Worm (Caenorhabditis elegans) whole organism, young adult: ENCODE results near the gene C18A11.1.

Source experiments
- B0336.3 ChIP-seq: fragments of 200-800 bp; sonication (Bioruptor generic); IDR thresholded peaks from 2 replicates; pipeline ENCODE4 v1.3.6; 2022; ENCODE audit warnings: missing genetic modification characterization, missing compliant biosample characterization
- C17E4.6 ChIP-seq: fragments of 200-800 bp; sonication (Bioruptor generic); IDR thresholded peaks from 2 replicates; pipeline ENCODE4 v1.3.6; 2022; ENCODE audit warnings: missing genetic modification reagents, missing genetic modification characterization, missing compliant biosample characterization
- F10E7.11 ChIP-seq: sonication (generic microtip); optimal IDR thresholded peaks from 2 replicates; lab custom pipeline; 2017; ENCODE audit warnings: mild to moderate bottlenecking, missing genetic modification characterization, moderate library complexity, missing compliant biosample characterization
- F22D6.2 ChIP-seq: sonication (generic microtip); optimal IDR thresholded peaks from 2 replicates; lab custom pipeline; 2016; ENCODE audit warnings: mild to moderate bottlenecking, missing genetic modification characterization, missing compliant biosample characterization
- F37B4.10 ChIP-seq: fragments of 200-800 bp; sonication (Bioruptor generic); IDR thresholded peaks from 2 replicates; pipeline ENCODE4 v1.3.6; 2022; ENCODE audit warnings: missing genetic modification characterization, missing compliant biosample characterization
- F39B2.1 ChIP-seq: fragments of 200-800 bp; sonication (Bioruptor generic); IDR thresholded peaks from 2 replicates; pipeline ENCODE4 v1.3.6; 2022; ENCODE audit warnings: missing genetic modification reagents, missing genetic modification characterization, missing compliant biosample characterization
- K12H6.12 ChIP-seq: fragments of 200-800 bp; sonication (Bioruptor generic); optimal IDR thresholded peaks from 2 replicates; lab custom pipeline; 2018; ENCODE audit warnings: mild to moderate bottlenecking, missing genetic modification characterization, missing compliant biosample characterization
- T26A5.8 ChIP-seq: sonication (generic microtip); optimal IDR thresholded peaks from 2 replicates; lab custom pipeline; 2016; ENCODE audit warnings: missing genetic modification characterization, missing compliant biosample characterization
- akir-1 ChIP-seq: fragments of 200-800 bp; sonication (Bioruptor generic); optimal IDR thresholded peaks from 2 replicates; lab custom pipeline; 2018; ENCODE audit warnings: mild to moderate bottlenecking, missing genetic modification characterization, moderate library complexity, missing compliant biosample characterization
- atf-7 ChIP-seq: sonication (generic microtip); optimal IDR thresholded peaks from 2 replicates; lab custom pipeline; 2017; ENCODE audit warnings: mild to moderate bottlenecking, missing genetic modification characterization, missing compliant biosample characterization
- athp-1 ChIP-seq: sonication (generic microtip); optimal IDR thresholded peaks from 2 replicates; lab custom pipeline; 2017; ENCODE audit warnings: mild to moderate bottlenecking, missing genetic modification characterization, missing compliant biosample characterization
- attf-5 ChIP-seq: fragments of 200-800 bp; sonication (Bioruptor generic); optimal IDR thresholded peaks from 2 replicates; lab custom pipeline; 2018; ENCODE audit warnings: mild to moderate bottlenecking, missing genetic modification characterization, missing compliant biosample characterization
- cebp-1 ChIP-seq, 2 experiments: fragments of 200-800 bp in 1 of 2; sonication (Bioruptor generic) in 1 of 2; sonication (generic microtip) in 1 of 2; IDR thresholded peaks in 1 of 2; optimal IDR thresholded peaks in 1 of 2; 2 replicates each; pipeline versions ENCODE4 v1.3.6 to Lab custom; 2017 to 2022; ENCODE audit warnings: missing compliant biosample characterization in 2 of 2, missing genetic modification characterization in 2 of 2, mild to moderate bottlenecking in 1 of 2, missing genetic modification reagents in 1 of 2, moderate library complexity in 1 of 2
- ceh-100 ChIP-seq: fragments of 200-800 bp; sonication (Bioruptor generic); IDR thresholded peaks from 2 replicates; pipeline ENCODE4 v1.3.6; 2022; ENCODE audit warnings: missing genetic modification reagents, missing genetic modification characterization, missing compliant biosample characterization
- ceh-27 ChIP-seq: fragments of 200-800 bp; sonication (Bioruptor generic); optimal IDR thresholded peaks from 2 replicates; lab custom pipeline; 2018; ENCODE audit warnings: mild to moderate bottlenecking, missing genetic modification characterization, moderate library complexity, missing compliant biosample characterization
- ceh-40 ChIP-seq: fragments of 200-800 bp; sonication (Bioruptor generic); IDR thresholded peaks from 2 replicates; pipeline ENCODE4 v1.3.6; 2022; ENCODE audit warnings: missing genetic modification characterization, missing compliant biosample characterization
- ceh-79 ChIP-seq: sonication (generic microtip); optimal IDR thresholded peaks from 2 replicates; lab custom pipeline; 2017; ENCODE audit warnings: mild to moderate bottlenecking, missing genetic modification characterization, missing compliant biosample characterization
- dox-1 ChIP-seq: fragments of 200-800 bp; sonication (Bioruptor generic); IDR thresholded peaks from 2 replicates; pipeline ENCODE4 v1.3.6; 2022; ENCODE audit warnings: missing genetic modification reagents, missing genetic modification characterization, missing compliant biosample characterization
- ets-4 ChIP-seq: fragments of 200-800 bp; sonication (Bioruptor generic); optimal IDR thresholded peaks from 2 replicates; lab custom pipeline; 2018; ENCODE audit warnings: mild to moderate bottlenecking, missing genetic modification characterization, missing compliant biosample characterization
- gei-17 ChIP-seq: fragments of 200-800 bp; sonication (Bioruptor generic); optimal IDR thresholded peaks from 2 replicates; lab custom pipeline; 2018; ENCODE audit warnings: mild to moderate bottlenecking, missing genetic modification characterization, missing compliant biosample characterization
- him-1 ChIP-seq: sonication (generic microtip); optimal IDR thresholded peaks from 2 replicates; lab custom pipeline; 2016; ENCODE audit warnings: missing genotype, missing genetic modification reagents, missing genetic modification characterization, missing compliant biosample characterization
- hmg-1.2 ChIP-seq: fragments of 200-800 bp; sonication (Bioruptor generic); IDR thresholded peaks from 2 replicates; pipeline ENCODE4 v1.3.6; 2022; ENCODE audit warnings: missing genetic modification reagents, missing genetic modification characterization, missing compliant biosample characterization
- hsf-1 ChIP-seq: fragments of 200-800 bp; sonication (Bioruptor generic); IDR thresholded peaks from 2 replicates; pipeline ENCODE4 v1.3.6; 2022; ENCODE audit warnings: missing genetic modification reagents, missing genetic modification characterization, missing compliant biosample characterization
- lag-1 ChIP-seq: fragments of 200-800 bp; sonication (Bioruptor generic); IDR thresholded peaks from 2 replicates; pipeline ENCODE4 v1.3.6; 2022; ENCODE audit warnings: missing genetic modification reagents, missing genetic modification characterization, missing compliant biosample characterization
- lin-40 ChIP-seq: sonication (generic microtip); optimal IDR thresholded peaks from 2 replicates; lab custom pipeline; 2016; ENCODE audit warnings: missing genetic modification characterization, mild to moderate bottlenecking, missing compliant biosample characterization, missing genotype, missing genetic modification reagents
- lin-54 ChIP-seq: fragments of 200-800 bp; sonication (Bioruptor generic); optimal IDR thresholded peaks from 2 replicates; lab custom pipeline; 2018; ENCODE audit warnings: mild to moderate bottlenecking, missing genetic modification characterization, missing compliant biosample characterization
- madf-10 ChIP-seq: sonication (generic microtip); optimal IDR thresholded peaks from 2 replicates; lab custom pipeline; 2016; ENCODE audit warnings: mild to moderate bottlenecking, missing genetic modification characterization, missing compliant biosample characterization
- madf-3 ChIP-seq: fragments of 200-800 bp; sonication (Bioruptor generic); IDR thresholded peaks from 2 replicates; pipeline ENCODE4 v1.3.6; 2022; ENCODE audit warnings: missing genetic modification reagents, missing genetic modification characterization, missing compliant biosample characterization
- madf-6 ChIP-seq: fragments of 200-800 bp; sonication (Bioruptor generic); IDR thresholded peaks from 2 replicates; pipeline ENCODE4 v1.3.6; 2022; ENCODE audit warnings: missing genetic modification reagents, missing genetic modification characterization, missing compliant biosample characterization
- nfyb-1 ChIP-seq: fragments of 200-800 bp; sonication (Bioruptor generic); IDR thresholded peaks from 2 replicates; pipeline ENCODE4 v1.3.6; 2022; ENCODE audit warnings: missing genetic modification reagents, missing genetic modification characterization, missing compliant biosample characterization
- nhr-179 ChIP-seq: sonication (generic microtip); optimal IDR thresholded peaks from 2 replicates; lab custom pipeline; 2016; ENCODE audit warnings: mild to moderate bottlenecking, missing genetic modification characterization, missing compliant biosample characterization
- nhr-80 ChIP-seq: sonication (generic microtip); optimal IDR thresholded peaks from 2 replicates; lab custom pipeline; 2016; ENCODE audit warnings: missing genetic modification characterization, missing compliant biosample characterization
- pbrm-1 ChIP-seq: fragments of 200-800 bp; sonication (Bioruptor generic); IDR thresholded peaks from 2 replicates; pipeline ENCODE4 v1.3.6; 2022; ENCODE audit warnings: missing genetic modification reagents, missing genetic modification characterization, missing compliant biosample characterization
- pha-4 ChIP-seq: fragments of 150-350 bp; sonication (generic microtip); optimal IDR thresholded peaks from 2 replicates; lab custom pipeline; 2014; ENCODE audit warnings: missing biosample characterization, missing genetic modification reagents, missing genetic modification characterization
- rcor-1 ChIP-seq: fragments of 200-800 bp; sonication (Bioruptor generic); IDR thresholded peaks from 2 replicates; pipeline ENCODE4 v1.3.6; 2022; ENCODE audit warnings: missing genetic modification reagents, missing genetic modification characterization, missing compliant biosample characterization
- rec-8 ChIP-seq, 2 experiments: sonication (generic microtip); optimal IDR thresholded peaks; 2 replicates each; lab custom pipeline; 2016; ENCODE audit warnings: mild to moderate bottlenecking in 2 of 2, missing genetic modification characterization in 2 of 2, missing genetic modification reagents in 2 of 2, missing genotype in 2 of 2, missing biosample characterization in 1 of 2, missing compliant biosample characterization in 1 of 2, moderate library complexity in 1 of 2
- rpc-1 ChIP-seq, 2 experiments: fragments of 150-350 bp in 1 of 2; sonication (generic microtip) in 1 of 2; optimal IDR thresholded peaks; 2 replicates each; lab custom pipeline; 2014 to 2018; ENCODE audit warnings: missing biosample characterization in 1 of 2, missing genetic modification characterization in 1 of 2, missing genetic modification reagents in 1 of 2, missing genotype in 1 of 2
- somi-1 ChIP-seq: fragments of 200-800 bp; sonication (Bioruptor generic); optimal IDR thresholded peaks from 2 replicates; lab custom pipeline; 2018; ENCODE audit warnings: mild to moderate bottlenecking, missing genetic modification characterization, missing compliant biosample characterization
- tbp1 ChIP-seq: fragments of 200-800 bp; sonication (Bioruptor generic); optimal IDR thresholded peaks from 2 replicates; lab custom pipeline; 2018; ENCODE audit warnings: mild to moderate bottlenecking, missing genetic modification characterization, missing compliant biosample characterization
- tbx-9 ChIP-seq: sonication (generic microtip); optimal IDR thresholded peaks from 2 replicates; lab custom pipeline; 2016; ENCODE audit warnings: borderline replicate concordance, missing genetic modification characterization, inconsistent platforms, missing compliant biosample characterization
- unc-130 ChIP-seq: sonication (generic microtip); optimal IDR thresholded peaks from 2 replicates; lab custom pipeline; 2016; ENCODE audit warnings: missing genetic modification reagents, missing genetic modification characterization, missing compliant biosample characterization
- xnd-1 ChIP-seq: sonication (generic microtip); optimal IDR thresholded peaks from 2 replicates; lab custom pipeline; 2016; ENCODE audit warnings: missing genotype, missing genetic modification reagents, missing genetic modification characterization, missing compliant biosample characterization
- zfh-2 ChIP-seq: fragments of 200-800 bp; sonication (Bioruptor generic); conservative IDR thresholded peaks from 2 replicates; pipeline ENCODE4 v1.3.6; 2022; ENCODE audit warnings: missing genetic modification reagents, missing genetic modification characterization, missing compliant biosample characterization
- ztf-18 ChIP-seq: sonication (generic microtip); optimal IDR thresholded peaks from 2 replicates; lab custom pipeline; 2016; ENCODE audit warnings: missing genotype, mild to moderate bottlenecking, missing genetic modification characterization, missing compliant biosample characterization
- ztf-25 ChIP-seq: fragments of 200-800 bp; sonication (Bioruptor generic); IDR thresholded peaks from 2 replicates; pipeline ENCODE4 v1.3.6; 2022; ENCODE audit warnings: missing genetic modification reagents, missing genetic modification characterization, missing compliant biosample characterization
- ztf-26 ChIP-seq: sonication (generic microtip); optimal IDR thresholded peaks from 2 replicates; lab custom pipeline; 2017; ENCODE audit warnings: missing genetic modification characterization, missing compliant biosample characterization
- ztf-3 ChIP-seq: fragments of 200-800 bp; sonication (Bioruptor generic); optimal IDR thresholded peaks from 2 replicates; lab custom pipeline; 2018; ENCODE audit warnings: mild to moderate bottlenecking, missing genetic modification characterization, missing compliant biosample characterization

The C18A11.1 gene

ce11 chrX:8026709-8027108 lies 42.4 kb upstream of the C18A11.1 start (continued):
- no peak for TF ChIP-seq gei-17
- no peak for TF ChIP-seq akir-1 (GFP tag; lab: Kevin White, UChicago)
- TF ChIP-seq nfyb-1 (GFP tag; lab: Robert Waterston, UW), result peak; percentile 49; the same call in 1 of the 2 replicates
- no peak for TF ChIP-seq F10E7.11 (tag; lab: Kevin White, UChicago)
- TF ChIP-seq rec-8 (tag; optimal IDR thresholded peaks at IDR 0.05; lab: Kevin White, UChicago), result no peak
- TF ChIP-seq him-1 (tag; lab: Kevin White, UChicago), result no peak
- TF ChIP-seq rpc-1 (optimal IDR thresholded peaks at IDR 0.05; lab: Kevin White, UChicago), result no peak
- no peak for TF ChIP-seq rpc-1 (tag; optimal IDR thresholded peaks at IDR 0.05; lab: Kevin White, UChicago)

- no peak for TF ChIP-seq C17E4.6 (GFP tag; lab: Robert Waterston, UW)
- no peak for TF ChIP-seq F37B4.10
- TF ChIP-seq atf-7 (tag; lab: Kevin White, UChicago), result no peak
- TF ChIP-seq gei-17, result no peak
- TF ChIP-seq T26A5.8 (tag; lab: Kevin White, UChicago), result no peak
- no peak for TF ChIP-seq nhr-179
- TF ChIP-seq F39B2.1 (GFP tag; lab: Robert Waterston, UW), result no peak
- TF ChIP-seq ceh-100, result no peak
- no peak for TF ChIP-seq tbx-9 (tag; lab: Kevin White, UChicago)
- no peak for TF ChIP-seq pbrm-1 (GFP tag; lab: Robert Waterston, UW)
- TF ChIP-seq madf-10 (tag; lab: Kevin White, UChicago), result no peak
- no peak for TF ChIP-seq pha-4
- no peak for TF ChIP-seq lin-54 (GFP tag; lab: Kevin White, UChicago)
- TF ChIP-seq ztf-25, result no peak
- TF ChIP-seq hsf-1 (GFP tag; lab: Robert Waterston, UW), result no peak
- no peak for TF ChIP-seq ztf-26 (tag; lab: Kevin White, UChicago)
- no peak for TF ChIP-seq madf-3 (GFP tag; lab: Robert Waterston, UW)
- no peak for TF ChIP-seq ceh-40 (GFP tag; lab: Robert Waterston, UW)
- TF ChIP-seq ets-4, result no peak
- TF ChIP-seq ceh-79, result no peak
Observed at ce11 chrX:8027509-8027908, 41.6 kb upstream of the C18A11.1 start.

ce11 chrX:8029080-8029479 lies 40.0 kb upstream of the C18A11.1 start, which contains the start of gene C34D10.1:
Gene C34D10.1, plus strand, starts transcription at chrX:8029479.
- peak; percentile 63 for TF ChIP-seq zfh-2 (GFP tag; lab: Robert Waterston, UW)
- TF ChIP-seq lin-40 (tag; lab: Kevin White, UChicago), result peak; percentile 62
- peak; percentile 20 for TF ChIP-seq somi-1 (GFP tag; lab: Kevin White, UChicago)
- TF ChIP-seq ztf-3 (GFP tag; lab: Kevin White, UChicago), result no peak
- no peak for TF ChIP-seq lag-1
- TF ChIP-seq tbp1 (GFP tag; lab: Kevin White, UChicago), result peak; percentile 37
- no peak for TF ChIP-seq nfyb-1 (GFP tag; lab: Robert Waterston, UW)
- peak; percentile 43 for TF ChIP-seq hmg-1.2 (GFP tag; lab: Robert Waterston, UW)
- TF ChIP-seq B0336.3, result peak; percentile 48; the same call in 1 of the 2 replicates
- TF ChIP-seq K12H6.12 (tag; lab: Kevin White, UChicago), result peak; percentile 67
- TF ChIP-seq unc-130 (GFP tag; lab: Kevin White, UChicago), result no peak
- peak; percentile 56 for TF ChIP-seq ceh-27 (GFP tag; lab: Kevin White, UChicago)
- TF ChIP-seq cebp-1 (GFP tag; IDR thresholded peaks at IDR 0.05; lab: Robert Waterston, UW), result peak; percentile 38; the same call in 1 of the 2 replicates
- peak; percentile 65 for TF ChIP-seq cebp-1 (tag; optimal IDR thresholded peaks at IDR 0.05; lab: Kevin White, UChicago)
- TF ChIP-seq gei-17, result peak; percentile 24
- peak; percentile 57 for TF ChIP-seq dox-1 (GFP tag; lab: Robert Waterston, UW)
- TF ChIP-seq rcor-1 (GFP tag; lab: Robert Waterston, UW), result peak; percentile 55
- TF ChIP-seq xnd-1 (tag; lab: Kevin White, UChicago), result no peak
- peak; percentile 40 for TF ChIP-seq nhr-80 (tag; lab: Kevin White, UChicago)
- peak; percentile 58 for TF ChIP-seq ztf-26 (tag; lab: Kevin White, UChicago)
- TF ChIP-seq pha-4, result peak; percentile 4
- TF ChIP-seq madf-6, result 0 out of 2 replicates have a peak, but pooled peaks have one; percentile 8
- peak; percentile 15 for TF ChIP-seq athp-1 (tag; lab: Kevin White, UChicago)
- TF ChIP-seq F22D6.2 (tag; lab: Kevin White, UChicago), result no peak
- peak; percentile 90 for TF ChIP-seq ztf-18 (tag; lab: Kevin White, UChicago)
- TF ChIP-seq attf-5, result peak; percentile 45
